Worm (Caenorhabditis elegans) whole organism, mixed stage, embryonic: ENCODE data around the gene col-101.
A peak's percentile ranks its signal among the peaks of the same experiment; 100 is the strongest.

ENCODE experiments used
- blmp-1 ChIP-seq: fragments of 150-350 bp; optimal IDR thresholded peaks from 2 replicates; lab custom pipeline; 2014; ENCODE audit warnings: missing biosample characterization, missing genetic modification characterization
- ceh-39 ChIP-seq: fragments of 150-350 bp; optimal IDR thresholded peaks from 2 replicates; lab custom pipeline; 2014; ENCODE audit warnings: missing biosample characterization, missing genetic modification characterization
- ceh-43 ChIP-seq: fragments of 200-800 bp; sonication (Bioruptor generic); optimal IDR thresholded peaks from 2 replicates; lab custom pipeline; 2018; ENCODE audit warnings: mild to moderate bottlenecking, missing genetic modification characterization, moderate library complexity, missing compliant biosample characterization
- ceh-83 ChIP-seq: fragments of 200-800 bp; sonication (Bioruptor generic); optimal IDR thresholded peaks from 2 replicates; lab custom pipeline; 2018; ENCODE audit warnings: mild to moderate bottlenecking, missing genetic modification characterization, missing compliant biosample characterization
- ces-1 ChIP-seq: fragments of 150-350 bp; optimal IDR thresholded peaks from 2 replicates; lab custom pipeline; 2014; ENCODE audit warnings: missing biosample characterization, missing genetic modification reagents, missing genetic modification characterization
- cnd-1 ChIP-seq: fragments of 200-800 bp; sonication (Bioruptor generic); optimal IDR thresholded peaks from 2 replicates; lab custom pipeline; 2018; ENCODE audit warnings: mild to moderate bottlenecking, missing genetic modification characterization, missing compliant biosample characterization
- drap-1 ChIP-seq: fragments of 200-800 bp; sonication (Bioruptor generic); optimal IDR thresholded peaks from 3 replicates; lab custom pipeline; 2018; ENCODE audit warnings: mild to moderate bottlenecking, missing genetic modification characterization, missing compliant biosample characterization
- elt-1 ChIP-seq: sonication (generic microtip); optimal IDR thresholded peaks from 2 replicates; lab custom pipeline; 2017; ENCODE audit warnings: missing genetic modification characterization, mild to moderate bottlenecking, missing compliant biosample characterization, antibody characterized with exemption, moderate library complexity, borderline replicate concordance; ENCODE audit not compliant: insufficient read depth
- elt-3 ChIP-seq: fragments of 150-350 bp; optimal IDR thresholded peaks from 2 replicates; lab custom pipeline; 2014; ENCODE audit warnings: missing biosample characterization, missing genetic modification characterization
- flh-1 ChIP-seq: fragments of 200-800 bp; sonication (Bioruptor generic); optimal IDR thresholded peaks from 2 replicates; lab custom pipeline; 2018; ENCODE audit warnings: mild to moderate bottlenecking, missing genetic modification characterization, moderate library complexity, missing compliant biosample characterization
- hlh-1 ChIP-seq: fragments of 150-350 bp; optimal IDR thresholded peaks from 2 replicates; lab custom pipeline; 2014; ENCODE audit warnings: missing biosample characterization, missing genetic modification reagents, missing genetic modification characterization
- lin-32 ChIP-seq: fragments of 200-800 bp; sonication (Bioruptor generic); optimal IDR thresholded peaks from 2 replicates; lab custom pipeline; 2018; ENCODE audit warnings: mild to moderate bottlenecking, missing genetic modification characterization, missing compliant biosample characterization
- lsy-2 ChIP-seq: fragments of 150-350 bp; optimal IDR thresholded peaks from 2 replicates; lab custom pipeline; 2014; ENCODE audit warnings: missing biosample characterization, missing genetic modification characterization
- mab-5 ChIP-seq: fragments of 150-350 bp; optimal IDR thresholded peaks from 2 replicates; lab custom pipeline; 2014; ENCODE audit warnings: missing biosample characterization, missing genetic modification characterization
- mep-1 ChIP-seq: fragments of 150-350 bp; optimal IDR thresholded peaks from 2 replicates; lab custom pipeline; 2017; ENCODE audit warnings: missing biosample characterization, missing genetic modification reagents, missing genetic modification characterization, inconsistent platforms
- mls-2 ChIP-seq: sonication (generic microtip); optimal IDR thresholded peaks from 2 replicates; lab custom pipeline; 2016; ENCODE audit warnings: mild to moderate bottlenecking, missing genetic modification characterization, moderate library complexity, missing compliant biosample characterization
- nhr-12 ChIP-seq: fragments of 150-350 bp; optimal IDR thresholded peaks from 2 replicates; lab custom pipeline; 2014; ENCODE audit warnings: missing biosample characterization, missing genetic modification characterization
- nhr-28 ChIP-seq: fragments of 150-350 bp; optimal IDR thresholded peaks from 2 replicates; lab custom pipeline; 2014; ENCODE audit warnings: missing biosample characterization, missing genetic modification characterization
- nhr-76 ChIP-seq: sonication (generic microtip); optimal IDR thresholded peaks from 2 replicates; lab custom pipeline; 2017; ENCODE audit warnings: missing biosample characterization, missing genetic modification characterization
- pha-4 ChIP-seq: fragments of 150-350 bp; optimal IDR thresholded peaks from 2 replicates; lab custom pipeline; 2018; ENCODE audit warnings: missing biosample characterization, missing genetic modification reagents, missing genetic modification characterization
- sem-2 ChIP-seq: fragments of 200-800 bp; sonication (Bioruptor generic); optimal IDR thresholded peaks from 2 replicates; lab custom pipeline; 2018; ENCODE audit warnings: mild to moderate bottlenecking, missing genetic modification characterization, missing compliant biosample characterization
- snpc-4 ChIP-seq: fragments of 150-350 bp; optimal IDR thresholded peaks from 2 replicates; lab custom pipeline; 2014; ENCODE audit warnings: missing biosample characterization, missing genetic modification characterization
- sptf-1 ChIP-seq: sonication (generic microtip); optimal IDR thresholded peaks from 2 replicates; lab custom pipeline; 2017; ENCODE audit warnings: mild to moderate bottlenecking, missing genetic modification characterization, moderate library complexity, missing compliant biosample characterization
- tbx-8 ChIP-seq: fragments of 200-800 bp; sonication (Bioruptor generic); optimal IDR thresholded peaks from 2 replicates; lab custom pipeline; 2018; ENCODE audit warnings: mild to moderate bottlenecking, missing genetic modification characterization, moderate library complexity, missing compliant biosample characterization
- unc-120 ChIP-seq: sonication (generic microtip); optimal IDR thresholded peaks from 2 replicates; lab custom pipeline; 2017; ENCODE audit warnings: missing genetic modification characterization, missing compliant biosample characterization; ENCODE audit not compliant: poor library complexity, severe bottlenecking
- unc-39 ChIP-seq: fragments of 150-350 bp; optimal IDR thresholded peaks from 2 replicates; lab custom pipeline; 2014; ENCODE audit warnings: missing biosample characterization, missing genetic modification characterization
- unc-62 ChIP-seq: fragments of 150-350 bp; optimal IDR thresholded peaks from 2 replicates; lab custom pipeline; 2014; ENCODE audit warnings: missing biosample characterization, missing genetic modification reagents, missing genetic modification characterization
- zip-8 ChIP-seq: fragments of 150-350 bp; optimal IDR thresholded peaks from 2 replicates; lab custom pipeline; 2014; ENCODE audit warnings: missing biosample characterization, missing genetic modification characterization
- ztf-11 ChIP-seq: fragments of 150-350 bp; optimal IDR thresholded peaks from 2 replicates; lab custom pipeline; 2014; ENCODE audit warnings: missing biosample characterization, missing genetic modification characterization

The col-101 gene

ce11 chrIV:326564-327070 is at the start of gene col-101:
Gene col-101, minus strand, starts transcription at chrIV:327020.
- no peak for TF ChIP-seq mab-5 (tag; lab: Kevin White, UChicago)
- TF ChIP-seq unc-39 (tag; lab: Kevin White, UChicago), result no peak
- TF ChIP-seq mls-2, result no peak
- no peak for TF ChIP-seq pha-4
- no peak for TF ChIP-seq elt-3
- TF ChIP-seq zip-8 (tag; lab: Kevin White, UChicago), result no peak
- TF ChIP-seq nhr-76 (tag; lab: Kevin White, UChicago), result no peak
- TF ChIP-seq flh-1, result no peak
- no peak for TF ChIP-seq ceh-39 (tag; lab: Kevin White, UChicago)
- TF ChIP-seq blmp-1, result no peak
- TF ChIP-seq snpc-4, result no peak
- TF ChIP-seq ztf-11 (tag; lab: Kevin White, UChicago), result no peak
- TF ChIP-seq lsy-2 (tag; lab: Kevin White, UChicago), result no peak
- no peak for TF ChIP-seq unc-62 (GFP tag; lab: Kevin White, UChicago)

- TF ChIP-seq cnd-1 (tag; lab: Kevin White, UChicago) (no peak), mep-1 (tag; lab: Kevin White, UChicago) (no peak), tbx-8 (no peak), unc-39 (tag; lab: Kevin White, UChicago) (no peak), elt-1 (tag; lab: Kevin White, UChicago) (no peak), drap-1 (GFP tag; lab: Kevin White, UChicago) (no peak), flh-1 (no peak), unc-62 (GFP tag; lab: Kevin White, UChicago) (no peak), nhr-76 (tag; lab: Kevin White, UChicago) (no peak), snpc-4 (no peak), pha-4 (no peak), ztf-11 (tag; lab: Kevin White, UChicago) (no peak), elt-3 (no peak)
Observed at ce11 chrIV:375915-376314, 49.1 kb upstream of the col-101 start, which contains the start of gene fln-1. Gene fln-1, minus strand, starts transcription at chrIV:376015.

ce11 chrIV:373963-374362 is 47.1 kb upstream of the col-101 start:
- TF ChIP-seq sem-2 (GFP tag; lab: Kevin White, UChicago), result no peak
- TF ChIP-seq sptf-1 (tag; lab: Kevin White, UChicago), result no peak
- no peak for TF ChIP-seq ceh-83 (GFP tag; lab: Kevin White, UChicago)
- no peak for TF ChIP-seq elt-3
- TF ChIP-seq lin-32 (GFP tag; lab: Kevin White, UChicago), result no peak
- TF ChIP-seq unc-39 (tag; lab: Kevin White, UChicago), result no peak
- TF ChIP-seq nhr-12, result no peak
- TF ChIP-seq nhr-76 (tag; lab: Kevin White, UChicago), result no peak

ce11 chrIV:372146-372789 is 45.4 kb upstream of the col-101 start:
- TF ChIP-seq zip-8 (tag; lab: Kevin White, UChicago) (peak; percentile 96), nhr-28 (tag; lab: Kevin White, UChicago) (no peak), unc-120 (peak; percentile 62), pha-4 (no peak), drap-1 (GFP tag; lab: Kevin White, UChicago) (no peak), ces-1 (GFP tag; lab: Kevin White, UChicago) (peak; percentile 70), lsy-2 (tag; lab: Kevin White, UChicago) (peak; percentile 32)

- TF ChIP-seq sem-2 (GFP tag; lab: Kevin White, UChicago) (no peak), ces-1 (GFP tag; lab: Kevin White, UChicago) (peak; percentile 88), nhr-28 (tag; lab: Kevin White, UChicago) (no peak), mep-1 (tag; lab: Kevin White, UChicago) (peak; percentile 9), unc-62 (GFP tag; lab: Kevin White, UChicago) (peak; percentile 55), hlh-1 (tag; lab: Kevin White, UChicago) (no peak), ceh-43 (no peak), unc-120 (peak; percentile 46), blmp-1 (peak; percentile 62), nhr-76 (tag; lab: Kevin White, UChicago) (no peak), cnd-1 (tag; lab: Kevin White, UChicago) (no peak)
Observed at ce11 chrIV:366406-366805, 39.6 kb upstream of the col-101 start.
